Worm (Caenorhabditis elegans) whole organism, L4 larva: ENCODE results near the gene hum-5.

Experiments used
- F49E8.2 ChIP-seq: sonication (generic microtip); optimal IDR thresholded peaks from 2 replicates; lab custom pipeline; 2016; ENCODE audit warnings: missing compliant biosample characterization, mild to moderate bottlenecking, missing genetic modification characterization, borderline replicate concordance
- T20F7.1 ChIP-seq: fragments of 200-800 bp; sonication (Bioruptor generic); optimal IDR thresholded peaks from 2 replicates; lab custom pipeline; 2018; ENCODE audit warnings: mild to moderate bottlenecking, missing genetic modification characterization, missing compliant biosample characterization
- T26A8.4 ChIP-seq: fragments of 200-800 bp; sonication (Bioruptor generic); IDR thresholded peaks from 2 replicates; pipeline ENCODE4 v1.3.6; 2022; ENCODE audit warnings: missing genetic modification characterization, missing compliant biosample characterization
- Y105C5A.15 ChIP-seq: fragments of 200-800 bp; sonication (Bioruptor generic); IDR thresholded peaks from 2 replicates; pipeline ENCODE4 v1.3.6; 2022; ENCODE audit warnings: missing genetic modification characterization, missing compliant biosample characterization
- Y48G9A.11 ChIP-seq: fragments of 200-800 bp; sonication (Bioruptor generic); IDR thresholded peaks from 2 replicates; pipeline ENCODE4 v1.3.6; 2022; ENCODE audit warnings: missing genetic modification reagents, missing genetic modification characterization, missing compliant biosample characterization
- Y75B8A.6 ChIP-seq: fragments of 200-800 bp; sonication (Bioruptor generic); IDR thresholded peaks from 2 replicates; pipeline ENCODE4 v1.3.6; 2022; ENCODE audit warnings: missing genetic modification reagents, missing genetic modification characterization, missing compliant biosample characterization
- aha-1 ChIP-seq: fragments of 150-350 bp; peaks from one replicate; lab custom pipeline; 2014; ENCODE audit warnings: missing biosample characterization, missing genetic modification characterization
- ceh-20 ChIP-seq: fragments of 200-800 bp; sonication (Bioruptor generic); IDR thresholded peaks from 2 replicates; pipeline ENCODE4 v1.3.6; 2022; ENCODE audit warnings: missing genetic modification reagents, missing genetic modification characterization, missing compliant biosample characterization
- ceh-44 ChIP-seq: fragments of 200-800 bp; sonication (Bioruptor generic); IDR thresholded peaks from 2 replicates; pipeline ENCODE4 v1.3.6; 2022; ENCODE audit warnings: missing genetic modification reagents, missing genetic modification characterization, missing compliant biosample characterization
- ceh-62 ChIP-seq: sonication (generic microtip); optimal IDR thresholded peaks from 2 replicates; lab custom pipeline; 2017; ENCODE audit warnings: missing biosample characterization, missing genetic modification characterization
- ces-1 ChIP-seq: fragments of 150-350 bp; sonication (generic microtip); optimal IDR thresholded peaks from 4 replicates; lab custom pipeline; 2014; ENCODE audit warnings: missing biosample characterization, missing genetic modification reagents, missing genetic modification characterization
- ctbp-1 ChIP-seq: fragments of 200-800 bp; sonication (Bioruptor generic); IDR thresholded peaks from 2 replicates; pipeline ENCODE4 v1.3.6; 2022; ENCODE audit warnings: missing genetic modification reagents, missing genetic modification characterization, missing compliant biosample characterization
- daf-16 ChIP-seq, 3 experiments: sonication (generic microtip); optimal IDR thresholded peaks; 2 replicates each; lab custom pipeline; 2016 to 2017; ENCODE audit warnings: missing genetic modification characterization in 3 of 3, missing genetic modification reagents in 3 of 3, mild to moderate bottlenecking in 2 of 3, missing compliant biosample characterization in 2 of 3, missing biosample characterization in 1 of 3, moderate library complexity in 1 of 3
- daf-8 ChIP-seq: fragments of 200-800 bp; sonication (Bioruptor generic); IDR thresholded peaks from 2 replicates; pipeline ENCODE4 v1.3.6; 2022; ENCODE audit warnings: missing genetic modification characterization, missing compliant biosample characterization
- dpl-1 ChIP-seq: fragments of 150-350 bp; optimal IDR thresholded peaks from 2 replicates; lab custom pipeline; 2014; ENCODE audit warnings: missing biosample characterization, missing genetic modification reagents, missing genetic modification characterization
- dve-1 ChIP-seq: sonication (generic microtip); optimal IDR thresholded peaks from 2 replicates; lab custom pipeline; 2017; ENCODE audit warnings: antibody characterized with exemption, mild to moderate bottlenecking, missing genetic modification characterization, missing compliant biosample characterization; ENCODE audit not compliant: insufficient read depth
- egl-43 ChIP-seq: fragments of 200-800 bp; sonication (Bioruptor generic); IDR thresholded peaks from 2 replicates; pipeline ENCODE4 v1.3.6; 2022; ENCODE audit warnings: missing genetic modification reagents, missing genetic modification characterization, missing compliant biosample characterization
- fos-1 ChIP-seq: fragments of 150-350 bp; optimal IDR thresholded peaks from 2 replicates; lab custom pipeline; 2014; ENCODE audit warnings: missing biosample characterization, missing genetic modification characterization
- hif-1 ChIP-seq, 2 experiments: sonication (generic microtip); optimal IDR thresholded peaks; 2 replicates each; lab custom pipeline; 2016 to 2017; ENCODE audit warnings: missing compliant biosample characterization in 2 of 2, missing genetic modification characterization in 2 of 2, missing genetic modification reagents in 2 of 2, missing genotype in 2 of 2, mild to moderate bottlenecking in 1 of 2
- jun-1 ChIP-seq: fragments of 150-350 bp; optimal IDR thresholded peaks from 2 replicates; lab custom pipeline; 2014; ENCODE audit warnings: missing biosample characterization, missing genetic modification reagents, missing genetic modification characterization
- lin-1 ChIP-seq: fragments of 200-800 bp; sonication (Bioruptor generic); IDR thresholded peaks from 2 replicates; pipeline ENCODE4 v1.3.6; 2022; ENCODE audit warnings: missing genetic modification reagents, missing genetic modification characterization, missing compliant biosample characterization
- lin-29 ChIP-seq: fragments of 200-800 bp; sonication (Bioruptor generic); IDR thresholded peaks from 2 replicates; pipeline ENCODE4 v1.3.6; 2022; ENCODE audit warnings: missing genetic modification reagents, missing genetic modification characterization, missing compliant biosample characterization
- lir-3 ChIP-seq: sonication (generic microtip); optimal IDR thresholded peaks from 2 replicates; lab custom pipeline; 2016; ENCODE audit warnings: mild to moderate bottlenecking, missing genetic modification characterization, missing compliant biosample characterization
- lsy-2 ChIP-seq, 2 experiments: fragments of 150-350 bp in 1 of 2; sonication (generic microtip) in 1 of 2; optimal IDR thresholded peaks; 2 replicates each; lab custom pipeline; 2014 to 2017; ENCODE audit warnings: missing biosample characterization in 2 of 2, missing genetic modification characterization in 2 of 2
- mdt-29 ChIP-seq: fragments of 200-800 bp; sonication (Bioruptor generic); IDR thresholded peaks from 2 replicates; pipeline ENCODE4 v1.3.6; 2022; ENCODE audit warnings: missing genetic modification reagents, missing genetic modification characterization, missing compliant biosample characterization
- nhr-102 ChIP-seq: sonication (generic microtip); optimal IDR thresholded peaks from 2 replicates; lab custom pipeline; 2016; ENCODE audit warnings: mild to moderate bottlenecking, missing genetic modification characterization, moderate library complexity, missing compliant biosample characterization
- nhr-237 ChIP-seq: sonication (generic microtip); optimal IDR thresholded peaks from 2 replicates; lab custom pipeline; 2017; ENCODE audit warnings: missing biosample characterization, missing genetic modification characterization
- nhr-28 ChIP-seq: fragments of 150-350 bp; optimal IDR thresholded peaks from 2 replicates; lab custom pipeline; 2014; ENCODE audit warnings: missing biosample characterization, missing genetic modification characterization
- nhr-42 ChIP-seq: fragments of 200-800 bp; sonication (Bioruptor generic); IDR thresholded peaks from 2 replicates; pipeline ENCODE4 v1.3.6; 2022; ENCODE audit warnings: missing genetic modification characterization, missing compliant biosample characterization
- nhr-6 ChIP-seq: fragments of 150-350 bp; optimal IDR thresholded peaks from 2 replicates; lab custom pipeline; 2014; ENCODE audit warnings: missing biosample characterization, missing genetic modification characterization
- nhr-76 ChIP-seq: fragments of 150-350 bp; optimal IDR thresholded peaks from 2 replicates; lab custom pipeline; 2014; ENCODE audit warnings: missing biosample characterization, missing genetic modification characterization
- nhr-77 ChIP-seq: fragments of 150-350 bp; optimal IDR thresholded peaks from 2 replicates; lab custom pipeline; 2014; ENCODE audit warnings: missing biosample characterization, missing genetic modification characterization
- pha-4 ChIP-seq, 2 experiments: fragments of 150-350 bp in 1 of 2; fragments of 200-800 bp in 1 of 2; sonication (Bioruptor generic) in 1 of 2; IDR thresholded peaks in 1 of 2; optimal IDR thresholded peaks in 1 of 2; 2 replicates each; pipeline versions ENCODE4 v1.3.6 to Lab custom; 2014 to 2022; ENCODE audit warnings: missing genetic modification characterization in 2 of 2, missing genetic modification reagents in 2 of 2, missing biosample characterization in 1 of 2, missing compliant biosample characterization in 1 of 2
- rbr-2 ChIP-seq: sonication (generic microtip); optimal IDR thresholded peaks from 2 replicates; lab custom pipeline; 2016; ENCODE audit warnings: missing genotype, missing genetic modification characterization, missing compliant biosample characterization
- sdz-12 ChIP-seq: fragments of 200-800 bp; sonication (Bioruptor generic); optimal IDR thresholded peaks from 2 replicates; lab custom pipeline; 2018; ENCODE audit warnings: mild to moderate bottlenecking, missing genetic modification characterization, missing compliant biosample characterization
- skn-1 ChIP-seq: fragments of 150-350 bp; optimal IDR thresholded peaks from 2 replicates; lab custom pipeline; 2014; ENCODE audit warnings: missing biosample characterization, missing genetic modification characterization
- snpc-1.2 ChIP-seq: fragments of 200-800 bp; sonication (Bioruptor generic); IDR thresholded peaks from 2 replicates; pipeline ENCODE4 v1.3.6; 2022; ENCODE audit warnings: missing genetic modification reagents, missing genetic modification characterization, missing compliant biosample characterization
- unc-130 ChIP-seq: sonication (generic microtip); optimal IDR thresholded peaks from 2 replicates; lab custom pipeline; 2016; ENCODE audit warnings: missing genetic modification reagents, missing genetic modification characterization, missing compliant biosample characterization
- unc-62 ChIP-seq, 3 experiments: fragments of 150-350 bp in 1 of 3; sonication (generic microtip); optimal IDR thresholded peaks in 2 of 3; peaks in 1 of 3; 1 replicate in 1 of 3; 2 replicates in 2 of 3; lab custom pipeline; 2014 to 2017; ENCODE audit warnings: missing biosample characterization in 3 of 3, missing genetic modification characterization in 3 of 3, missing genetic modification reagents in 3 of 3, missing genotype in 1 of 3
- zag-1 ChIP-seq: fragments of 150-350 bp; optimal IDR thresholded peaks from 2 replicates; lab custom pipeline; 2014; ENCODE audit warnings: missing biosample characterization, missing genetic modification characterization
- zip-11 ChIP-seq: fragments of 200-800 bp; sonication (Bioruptor generic); IDR thresholded peaks from 2 replicates; pipeline ENCODE4 v1.3.6; 2022; ENCODE audit warnings: missing genetic modification characterization, missing compliant biosample characterization

hum-5 gene

DNA sequence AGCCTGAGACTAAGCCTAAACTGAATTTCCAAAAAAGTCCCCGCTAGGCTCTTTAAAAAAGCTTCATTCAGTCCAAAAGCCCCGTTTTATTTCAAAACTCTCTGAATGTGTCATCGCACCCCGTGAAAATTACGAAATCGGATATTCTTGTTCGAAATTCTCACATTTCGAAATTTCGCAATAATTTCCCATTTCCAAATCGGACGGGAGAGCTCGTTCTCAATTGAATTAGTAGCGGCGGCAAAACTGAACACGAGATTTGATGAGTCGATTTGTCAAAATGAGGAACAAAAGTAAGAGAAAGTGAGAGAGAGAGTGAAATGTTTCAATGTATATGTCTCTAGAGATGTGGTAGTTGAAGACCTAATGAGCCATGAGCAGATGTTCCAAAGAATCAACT, 1.7 kb downstream of the hum-5 start:
- TF ChIP-seq jun-1 (tag; lab: Kevin White, UChicago) (no peak), lsy-2 (tag; optimal IDR thresholded peaks at IDR 0.05; lab: Kevin White, UChicago) (peak in 1 of 2 experiments; percentile 23)

DNA sequence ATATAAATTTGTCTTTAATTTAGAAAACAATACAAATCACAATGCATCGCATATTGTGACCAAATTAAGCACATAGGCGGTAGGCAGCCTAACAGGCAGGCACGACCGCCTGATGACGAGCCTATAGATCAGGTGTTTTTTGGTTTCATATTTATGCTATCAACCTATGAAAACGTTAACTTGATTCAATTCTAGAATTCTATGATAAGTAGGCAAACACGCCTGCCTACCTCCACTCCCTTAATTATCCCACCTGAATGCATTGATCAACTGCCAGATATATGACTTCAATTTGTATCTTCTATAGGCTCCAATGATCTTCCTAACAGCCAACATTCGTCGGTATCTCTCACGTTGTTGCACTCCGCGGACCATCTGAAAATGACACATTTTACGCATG, 5.8 kb downstream of the hum-5 start:
- no peak for TF ChIP-seq lir-3 (tag; lab: Kevin White, UChicago)
- peak in 1 of 2 experiments; percentile 79 for TF ChIP-seq unc-62 (GFP tag; optimal IDR thresholded peaks at IDR 0.05 in 1 of 2; lab: Kevin White, UChicago)
- TF ChIP-seq unc-62 (tag; optimal IDR thresholded peaks at IDR 0.05; lab: Kevin White, UChicago) = no peak

DNA sequence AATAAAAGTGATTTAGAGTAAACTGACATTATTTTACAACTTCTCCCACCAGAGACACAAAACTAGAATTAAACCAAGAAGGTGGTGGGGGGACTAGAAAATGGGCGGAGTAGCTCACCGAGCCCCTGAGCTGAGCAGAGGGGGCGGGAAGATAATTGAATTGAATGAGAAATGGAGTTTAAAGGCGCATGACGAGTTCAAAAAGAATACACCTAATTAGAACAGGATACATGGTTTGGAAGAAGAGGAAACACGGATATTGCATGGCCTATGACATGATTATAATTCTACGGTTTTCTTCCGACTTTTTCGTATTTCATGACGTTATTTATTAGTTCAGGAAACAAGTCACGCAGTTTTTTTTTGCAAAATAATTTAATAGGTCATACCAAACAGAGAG, 8.6 kb downstream of the hum-5 start, which contains the start of gene T02C12.5:
T02C12.5 (minus strand) TSS at position 101 of the 400 bp plus-strand sequence.
- no peak for TF ChIP-seq Y105C5A.15
- no peak for TF ChIP-seq ces-1
- TF ChIP-seq nhr-28 (tag; lab: Kevin White, UChicago) = no peak
- TF ChIP-seq zip-11 (GFP tag; lab: Robert Waterston, UW) = no peak

DNA sequence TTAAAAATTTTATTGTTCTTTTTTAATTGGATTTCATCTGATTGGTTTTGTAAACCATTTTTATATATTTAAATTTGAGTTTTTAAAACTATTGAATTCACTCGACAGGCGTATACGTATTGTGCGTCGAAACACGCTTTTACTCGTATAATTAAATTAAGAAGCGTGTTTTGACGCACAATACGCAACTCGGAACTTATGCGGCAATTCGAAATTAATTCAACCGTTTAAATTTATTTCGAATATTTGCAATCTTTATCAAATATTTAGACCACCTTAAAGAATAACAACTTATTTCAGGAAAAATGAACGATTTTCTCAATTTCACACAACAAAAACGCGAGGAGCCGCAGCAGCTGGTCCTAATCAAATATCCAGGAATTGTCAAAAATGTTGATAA, 14.8 kb downstream of the hum-5 start, which contains the start of gene tftc-5:
tftc-5 (plus strand) TSS at position 301 of the 400 bp plus-strand sequence.
- TF ChIP-seq nhr-237 (tag; lab: Kevin White, UChicago) (no peak), aha-1 (peak; percentile 62), fos-1 (tag; lab: Kevin White, UChicago) (no peak), T26A8.4 (GFP tag; lab: Robert Waterston, UW) (no peak)

DNA sequence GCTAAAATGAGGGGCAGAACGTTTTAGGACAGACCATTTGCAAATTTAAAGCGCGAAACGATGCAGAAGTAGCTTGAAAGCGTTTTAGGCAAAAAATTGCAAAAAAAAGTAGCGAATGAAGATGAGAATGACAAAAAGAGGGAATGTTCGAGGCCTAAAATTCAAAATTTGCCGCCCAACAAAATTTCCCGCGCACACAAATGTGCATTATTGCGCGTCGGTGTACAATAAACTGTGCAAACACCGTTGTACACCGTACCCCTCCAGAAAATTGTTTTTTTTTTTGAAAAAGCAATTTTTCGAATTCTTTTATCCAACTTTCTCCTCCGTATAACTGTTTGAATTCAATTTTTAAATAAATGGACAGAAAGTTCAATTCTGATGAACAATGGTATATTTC, 16.8 kb downstream of the hum-5 start, which contains the start of gene snpc-3.4:
snpc-3.4 (plus strand) TSS at position 237 of the 400 bp plus-strand sequence.
- TF ChIP-seq ceh-44 (GFP tag; lab: Robert Waterston, UW) = no peak
- TF ChIP-seq aha-1 = peak; percentile 94
- no peak for TF ChIP-seq nhr-76 (tag; lab: Kevin White, UChicago)
- peak; percentile 42 for TF ChIP-seq T20F7.1 (GFP tag; lab: Kevin White, UChicago)
- TF ChIP-seq ces-1 = no peak
- no peak for TF ChIP-seq ceh-20 (GFP tag; lab: Robert Waterston, UW)
- peak in 1 of 2 experiments; percentile 58 for TF ChIP-seq unc-62 (GFP tag; optimal IDR thresholded peaks at IDR 0.05 in 1 of 2; lab: Kevin White, UChicago)
- no peak for TF ChIP-seq unc-62 (tag; optimal IDR thresholded peaks at IDR 0.05; lab: Kevin White, UChicago)
- TF ChIP-seq jun-1 (tag; lab: Kevin White, UChicago) = no peak
- no peak for TF ChIP-seq zag-1 (tag; lab: Kevin White, UChicago)
- TF ChIP-seq lin-29 = no peak
- no peak for TF ChIP-seq daf-8 (GFP tag; lab: Robert Waterston, UW)
- peak; percentile 44; the same call in 1 of the 2 replicates for TF ChIP-seq snpc-1.2 (GFP tag; lab: Robert Waterston, UW)
- TF ChIP-seq hif-1 (tag; optimal IDR thresholded peaks at IDR 0.05; lab: Kevin White, UChicago) = peak in 1 of 2 experiments; percentile 35
- TF ChIP-seq lin-1 = peak; percentile 15; the same call in 1 of the 2 replicates
- no peak for TF ChIP-seq skn-1 (tag; lab: Kevin White, UChicago)
- TF ChIP-seq F49E8.2 (tag; lab: Kevin White, UChicago) = peak; percentile 36
- TF ChIP-seq mdt-29 (GFP tag; lab: Robert Waterston, UW) = peak; percentile 39; the same call in 1 of the 2 replicates
- TF ChIP-seq dve-1 (tag; lab: Kevin White, UChicago) = peak; percentile 52
- no peak for TF ChIP-seq daf-16 (GFP tag; optimal IDR thresholded peaks at IDR 0.05; lab: Kevin White, UChicago)
- TF ChIP-seq daf-16 (tag; optimal IDR thresholded peaks at IDR 0.05; lab: Kevin White, UChicago) = no peak
- no peak for TF ChIP-seq pha-4 (GFP tag; IDR thresholded peaks at IDR 0.05; lab: Robert Waterston, UW)
- peak; percentile 36 for TF ChIP-seq pha-4 (tag; optimal IDR thresholded peaks at IDR 0.05; lab: Kevin White, UChicago)
- peak; percentile 83 to 98 for TF ChIP-seq lsy-2 (tag; optimal IDR thresholded peaks at IDR 0.05; lab: Kevin White, UChicago)
- peak; percentile 5 for TF ChIP-seq rbr-2 (tag; lab: Kevin White, UChicago)
- no peak for TF ChIP-seq egl-43 (GFP tag; lab: Robert Waterston, UW)
- TF ChIP-seq nhr-77 (tag; lab: Kevin White, UChicago) = no peak
- TF ChIP-seq dpl-1 (GFP tag; lab: Kevin White, UChicago) = peak; percentile 91
- TF ChIP-seq Y48G9A.11 = peak; percentile 75
- peak; percentile 54 for TF ChIP-seq nhr-6
- no peak for TF ChIP-seq ceh-62
- TF ChIP-seq ctbp-1 (GFP tag; lab: Robert Waterston, UW) = 0 out of 2 replicates have a peak, but pooled peaks have one; percentile 48
- no peak for TF ChIP-seq Y75B8A.6
- peak; percentile 83 for TF ChIP-seq unc-130 (GFP tag; lab: Kevin White, UChicago)
- TF ChIP-seq nhr-42 (GFP tag; lab: Robert Waterston, UW) = no peak
- TF ChIP-seq sdz-12 (GFP tag; lab: Kevin White, UChicago) = no peak
- TF ChIP-seq nhr-102 (tag; lab: Kevin White, UChicago) = no peak
- TF ChIP-seq nhr-237 (tag; lab: Kevin White, UChicago) = no peak
